Fruit fly (Drosophila melanogaster): Measurements from ENCODE around the gene Dip-B.

Dip-B gene

DNA sequence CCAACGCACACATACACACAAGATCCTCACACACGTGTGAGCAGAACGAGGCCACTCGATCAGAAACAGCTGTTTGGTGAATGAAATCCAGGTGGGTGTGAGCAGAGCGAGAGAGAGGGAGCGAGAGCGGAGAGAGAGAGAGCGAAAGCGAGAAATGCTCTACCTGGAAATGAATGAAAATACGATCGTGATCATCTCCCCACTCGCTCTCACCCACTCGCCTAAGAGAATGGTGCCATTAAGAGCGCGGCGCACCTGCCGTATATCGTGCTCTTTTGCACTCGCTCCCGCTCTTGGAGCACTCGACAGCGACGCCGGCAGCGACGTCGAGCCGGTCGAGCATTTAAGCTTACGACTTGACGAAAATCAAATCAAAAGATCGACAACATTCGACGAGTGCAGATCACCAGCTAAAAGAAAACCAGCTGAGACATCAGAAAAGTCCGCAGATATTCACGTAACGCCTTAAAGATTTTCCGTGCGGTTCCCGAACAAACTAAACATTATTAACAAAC lies 30.7 kb downstream of the Dip-B start, which contains the start of the genes tal-1A, tal-2A, tal-3A and tal-AA (continued):
- TF ChIP-seq bab2 (GFP tag; optimal IDR thresholded peaks at IDR 0.05) (no peak), pho (GFP tag; optimal IDR thresholded peaks at IDR 0.05) (no peak), Sin3A (optimal IDR thresholded peaks at IDR 0.05) (no peak), da (GFP tag; optimal IDR thresholded peaks at IDR 0.05) (no peak), ara (GFP tag; IDR thresholded peaks at IDR 0.05) (0 out of 2 replicates have a peak, but pooled peaks have one; percentile 47), Dbx (GFP tag; IDR thresholded peaks at IDR 0.05) (0 out of 3 replicates have a peak, but pooled peaks have one; percentile 43), gsb (GFP tag; IDR thresholded peaks at IDR 0.05) (no peak), Awh (GFP tag; IDR thresholded peaks at IDR 0.05) (no peak; the same call in 1 of the 2 replicates), YL-1 (GFP tag; optimal IDR thresholded peaks at IDR 0.05) (no peak), bcd (GFP tag; optimal IDR thresholded peaks at IDR 0.05) (no peak), ac (GFP tag; optimal IDR thresholded peaks at IDR 0.05) (peak; percentile 81), CG7786 (GFP tag; optimal IDR thresholded peaks at IDR 0.05) (no peak), Nf-YB (GFP tag; optimal IDR thresholded peaks at IDR 0.05) (peak; percentile 90), CG15479 (GFP tag; optimal IDR thresholded peaks at IDR 0.05) (no peak), Mrtf (GFP tag; IDR thresholded peaks at IDR 0.05) (no peak), bsh (GFP tag; optimal IDR thresholded peaks at IDR 0.05) (no peak), pan (optimal IDR thresholded peaks at IDR 0.05) (no peak), pan (GFP tag; optimal IDR thresholded peaks at IDR 0.05 in 1 of 2, IDR thresholded peaks at IDR 0.05 in 1 of 2) (peak in 1 of 2 experiments; percentile 39), so (GFP tag; IDR thresholded peaks at IDR 0.05) (peak; percentile 77; the same call in 2 of the 3 replicates), dimm (GFP tag; IDR thresholded peaks at IDR 0.05) (no peak), Trl (optimal IDR thresholded peaks at IDR 0.05) (peak; percentile 96 to 99), Trl (GFP tag; optimal IDR thresholded peaks at IDR 0.05) (peak; percentile 30), ttk (GFP tag; IDR thresholded peaks at IDR 0.05) (no peak), CG12744 (GFP tag; optimal IDR thresholded peaks at IDR 0.05) (no peak), bowl (GFP tag; IDR thresholded peaks at IDR 0.05) (peak; percentile 59; the same call in 1 of the 2 replicates), Sox102F (GFP tag; optimal IDR thresholded peaks at IDR 0.05) (no peak), Vsx1 (GFP tag; optimal IDR thresholded peaks at IDR 0.05) (peak; percentile 30), trh (GFP tag; optimal IDR thresholded peaks at IDR 0.05) (no peak), nom (GFP tag; optimal IDR thresholded peaks at IDR 0.05) (peak; percentile 55), CG10462 (GFP tag; optimal IDR thresholded peaks at IDR 0.05) (no peak), CG18764 (GFP tag; optimal IDR thresholded peaks at IDR 0.05) (no peak), jing (GFP tag; optimal IDR thresholded peaks at IDR 0.05) (no peak), CrebB (tag; optimal IDR thresholded peaks at IDR 0.05) (peak; percentile 10), lbe (GFP tag; optimal IDR thresholded peaks at IDR 0.05) (peak; percentile 87), slou (GFP tag; optimal IDR thresholded peaks at IDR 0.05) (no peak), MESR4 (GFP tag; optimal IDR thresholded peaks at IDR 0.05) (no peak), Scr (GFP tag; IDR thresholded peaks at IDR 0.05; ENCODE audit: partially characterized antibody) (peak; percentile 49; the same call in 1 of the 2 replicates), ind (GFP tag; optimal IDR thresholded peaks at IDR 0.05) (no peak), CG13775 (GFP tag; optimal IDR thresholded peaks at IDR 0.05) (no peak), CG1792 (GFP tag; optimal IDR thresholded peaks at IDR 0.05) (no peak), Hmx (GFP tag; optimal IDR thresholded peaks at IDR 0.05) (no peak), CHES-1-like (GFP tag; optimal IDR thresholded peaks at IDR 0.05) (no peak), cwo (GFP tag; optimal IDR thresholded peaks at IDR 0.05) (peak; percentile 49), tup (GFP tag; optimal IDR thresholded peaks at IDR 0.05) (no peak), CG11398 (GFP tag; optimal IDR thresholded peaks at IDR 0.05) (no peak), Pdp1 (GFP tag; optimal IDR thresholded peaks at IDR 0.05) (peak in 1 of 2 experiments; percentile 75), dati (GFP tag; IDR thresholded peaks at IDR 0.05) (no peak), Gug (GFP tag; IDR thresholded peaks at IDR 0.05) (no peak), HLH4C (GFP tag; IDR thresholded peaks at IDR 0.05; ENCODE audit: partially characterized antibody) (0 out of 3 replicates have a peak, but pooled peaks have one; percentile 7), hkb (optimal IDR thresholded peaks at IDR 0.05) (no peak), hkb (GFP tag; IDR thresholded peaks at IDR 0.05) (peak; percentile 54), sug (tag; optimal IDR thresholded peaks at IDR 0.05) (no peak)

Data from whole organism, embryonic.